Worm (Caenorhabditis elegans) whole organism, mixed stage, embryonic: ENCODE results near the gene tbb-6.

Experiments
- ceh-43 ChIP-seq: fragments of 200-800 bp; sonication (Bioruptor generic); optimal IDR thresholded peaks from 2 replicates; lab custom pipeline; 2018; ENCODE audit warnings: mild to moderate bottlenecking, missing genetic modification characterization, moderate library complexity, missing compliant biosample characterization
- elt-3 ChIP-seq: fragments of 150-350 bp; optimal IDR thresholded peaks from 2 replicates; lab custom pipeline; 2014; ENCODE audit warnings: missing biosample characterization, missing genetic modification characterization
- nhr-237 ChIP-seq: fragments of 150-350 bp; optimal IDR thresholded peaks from 2 replicates; lab custom pipeline; 2014; ENCODE audit warnings: missing biosample characterization, missing genetic modification characterization
- snpc-4 ChIP-seq: fragments of 150-350 bp; optimal IDR thresholded peaks from 2 replicates; lab custom pipeline; 2014; ENCODE audit warnings: missing biosample characterization, missing genetic modification characterization
- unc-62 ChIP-seq: fragments of 150-350 bp; optimal IDR thresholded peaks from 2 replicates; lab custom pipeline; 2014; ENCODE audit warnings: missing biosample characterization, missing genetic modification reagents, missing genetic modification characterization

DNA sequence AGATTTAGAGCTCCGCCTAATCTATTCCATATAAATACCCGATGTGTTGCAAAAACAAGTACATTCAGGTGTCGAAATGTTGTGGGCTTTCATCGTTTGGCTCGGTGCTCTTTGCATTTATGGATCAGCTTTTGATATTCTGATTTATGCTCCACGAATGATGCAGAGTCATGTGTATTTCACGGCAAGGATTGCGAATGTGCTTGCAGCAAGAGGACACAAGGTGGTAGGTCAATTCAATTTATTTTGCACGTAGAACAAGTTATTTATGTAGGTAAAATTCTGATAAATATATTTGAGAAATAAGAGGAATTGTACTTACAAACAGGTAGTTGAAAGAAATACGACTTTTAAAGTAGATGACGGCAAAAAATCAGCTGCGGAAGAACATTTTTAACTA is 2.4 kb upstream of the tbb-6 start, which contains the start of gene ugt-56:
- TF ChIP-seq nhr-237 (no peak), unc-62 (no peak), elt-3 (tag; lab: Kevin White, UChicago) (no peak), snpc-4 (tag; lab: Kevin White, UChicago) (no peak), ceh-43 (GFP tag; lab: Kevin White, UChicago) (no peak)
